Worm (Caenorhabditis elegans): ENCODE data around the gene T27E4.5.

T27E4.5 gene

ce11 chrV:9056253-9056652, 13.3 kb downstream of the T27E4.5 start, which contains the start of gene C25E10.10:
TSS of gene C25E10.10 (minus strand) at chrV:9056353.
- no peak for TF ChIP-seq unc-62 (GFP tag; optimal IDR thresholded peaks at IDR 0.05)

ce11 chrV:9055644-9056043, 13.9 kb downstream of the T27E4.5 start:
- no peak for TF ChIP-seq unc-62 (GFP tag; optimal IDR thresholded peaks at IDR 0.05)

- no peak for TF ChIP-seq unc-62 (GFP tag; optimal IDR thresholded peaks at IDR 0.05)
These were observed 14.8 kb downstream of the T27E4.5 start, which contains the start of gene swm-1 for ce11 chrV:9054771-9055170. TSS of gene swm-1 (minus strand) at chrV:9054871.

- TF ChIP-seq unc-62 (GFP tag; optimal IDR thresholded peaks at IDR 0.05) = no peak
These were observed 15.6 kb downstream of the T27E4.5 start, which contains the start of gene C25E10.8 for ce11 chrV:9053969-9054368. TSS of gene C25E10.8 (minus strand) at chrV:9054069.

ce11 chrV:9053235-9053634, 16.3 kb downstream of the T27E4.5 start:
- TF ChIP-seq unc-62 (GFP tag; optimal IDR thresholded peaks at IDR 0.05) = no peak

ce11 chrV:9051100-9051499, 18.5 kb downstream of the T27E4.5 start, which contains the start of gene C25E10.7:
TSS of gene C25E10.7 (minus strand) at chrV:9051200.
- TF ChIP-seq unc-62 (GFP tag; optimal IDR thresholded peaks at IDR 0.05) = no peak

- TF ChIP-seq unc-62 (GFP tag; optimal IDR thresholded peaks at IDR 0.05) = no peak
These were observed 20.3 kb downstream of the T27E4.5 start for ce11 chrV:9049271-9049670.

- TF ChIP-seq unc-62 (GFP tag; optimal IDR thresholded peaks at IDR 0.05) = no peak
These were observed 22.0 kb downstream of the T27E4.5 start, which contains the start of gene C25E10.17 for ce11 chrV:9047555-9048049. TSS of gene C25E10.17 (minus strand) at chrV:9047605.

ce11 chrV:9044871-9045270, 24.7 kb downstream of the T27E4.5 start, which contains the start of gene nhr-30:
TSS of gene nhr-30 (plus strand) at chrV:9045171.
- no peak for TF ChIP-seq unc-62 (GFP tag; optimal IDR thresholded peaks at IDR 0.05)

ce11 chrV:9041030-9041429, 28.6 kb downstream of the T27E4.5 start, which contains the start of gene cyp-33B1:
TSS of gene cyp-33B1 (plus strand) at chrV:9041330.
- no peak for TF ChIP-seq unc-62 (GFP tag; optimal IDR thresholded peaks at IDR 0.05)

ce11 chrV:9035685-9036084, 33.9 kb downstream of the T27E4.5 start, which contains the start of gene srsx-34:
TSS of gene srsx-34 (plus strand) at chrV:9035985.
- TF ChIP-seq unc-62 (GFP tag; optimal IDR thresholded peaks at IDR 0.05) = no peak

- TF ChIP-seq unc-62 (GFP tag; optimal IDR thresholded peaks at IDR 0.05) = no peak
These were observed 36.3 kb downstream of the T27E4.5 start, which contains the start of gene C25E10.4 for ce11 chrV:9033267-9033666. TSS of gene C25E10.4 (plus strand) at chrV:9033567.

- TF ChIP-seq unc-62 (GFP tag; optimal IDR thresholded peaks at IDR 0.05) = no peak
These were observed 39.3 kb downstream of the T27E4.5 start, which contains the start of gene C25E10.5 for ce11 chrV:9030248-9030647. TSS of gene C25E10.5 (plus strand) at chrV:9030548.

- TF ChIP-seq unc-62 (GFP tag; optimal IDR thresholded peaks at IDR 0.05) = no peak
These were observed 44.9 kb downstream of the T27E4.5 start, which contains the start of gene bus-1 for ce11 chrV:9024713-9025112. TSS of gene bus-1 (minus strand) at chrV:9024813.

ce11 chrV:9022078-9022477, 47.5 kb downstream of the T27E4.5 start, which contains the start of gene oac-41:
TSS of gene oac-41 (minus strand) at chrV:9022178.
- TF ChIP-seq unc-62 (GFP tag; optimal IDR thresholded peaks at IDR 0.05) = no peak

ce11 chrV:9018871-9019270, 50.7 kb downstream of the T27E4.5 start:
- no peak for TF ChIP-seq unc-62 (GFP tag; optimal IDR thresholded peaks at IDR 0.05)
